Fruit fly (Drosophila melanogaster) S2 (cell line): ENCODE results near the gene saturn.

ENCODE experiments used
- CG8478 ChIP-seq: fragments of >200 bp; optimal IDR thresholded peaks from 2 replicates; lab custom pipeline; 2018
- CTCF ChIP-seq, 2 experiments: fragments of >200 bp; optimal IDR thresholded peaks; 2 replicates each; lab custom pipeline; 2018

- TF ChIP-seq CTCF (optimal IDR thresholded peaks at IDR 0.05; lab: Kevin White, UChicago): peak; percentile 84 to 91
- no peak for TF ChIP-seq CG8478 (lab: Kevin White, UChicago)
Measured at dm6 chr3L:14235820-14236219, 32.7 kb downstream of the saturn start, which contains the start of gene CG34244.
